Worm (Caenorhabditis elegans) whole organism, late embryonic: ENCODE data around the gene C01G5.3.

ENCODE experiments used
- K02D7.2 ChIP-seq: sonication (generic microtip); optimal IDR thresholded peaks from 2 replicates; lab custom pipeline; 2017; ENCODE audit warnings: mild to moderate bottlenecking, missing genetic modification characterization, missing compliant biosample characterization
- ama-1 ChIP-seq: fragments of 150-350 bp; optimal IDR thresholded peaks from 2 replicates; lab custom pipeline; 2014
- ceh-18 ChIP-seq: sonication (generic microtip); optimal IDR thresholded peaks from 2 replicates; lab custom pipeline; 2016; ENCODE audit warnings: missing genetic modification characterization, missing compliant biosample characterization
- ceh-22 ChIP-seq: sonication (generic microtip); optimal IDR thresholded peaks from 2 replicates; lab custom pipeline; 2017; ENCODE audit warnings: missing biosample characterization, missing genetic modification characterization
- ceh-24 ChIP-seq: sonication (generic microtip); optimal IDR thresholded peaks from 2 replicates; lab custom pipeline; 2016; ENCODE audit warnings: mild to moderate bottlenecking, missing genetic modification characterization, missing compliant biosample characterization
- ceh-31 ChIP-seq: sonication (generic microtip); optimal IDR thresholded peaks from 2 replicates; lab custom pipeline; 2016; ENCODE audit warnings: missing genetic modification characterization, missing compliant biosample characterization
- ceh-9 ChIP-seq: sonication (generic microtip); optimal IDR thresholded peaks from 2 replicates; lab custom pipeline; 2016; ENCODE audit warnings: mild to moderate bottlenecking, missing genetic modification characterization, inconsistent platforms, missing compliant biosample characterization
- dmd-4 ChIP-seq: sonication (generic microtip); optimal IDR thresholded peaks from 2 replicates; lab custom pipeline; 2016; ENCODE audit warnings: borderline replicate concordance, missing genetic modification characterization, missing compliant biosample characterization
- elt-2 ChIP-seq: sonication (generic microtip); optimal IDR thresholded peaks from 2 replicates; lab custom pipeline; 2016; ENCODE audit warnings: missing genetic modification reagents, missing genetic modification characterization, missing compliant biosample characterization
- elt-4 ChIP-seq: sonication (generic microtip); optimal IDR thresholded peaks from 2 replicates; lab custom pipeline; 2016; ENCODE audit warnings: missing genetic modification characterization, missing compliant biosample characterization
- ets-4 ChIP-seq: sonication (generic microtip); optimal IDR thresholded peaks from 2 replicates; lab custom pipeline; 2016; ENCODE audit warnings: missing genetic modification characterization, missing compliant biosample characterization
- fkh-6 ChIP-seq: sonication (generic microtip); optimal IDR thresholded peaks from 2 replicates; lab custom pipeline; 2016; ENCODE audit warnings: missing genetic modification characterization, missing compliant biosample characterization
- gmeb-2 ChIP-seq: sonication (generic microtip); optimal IDR thresholded peaks from 2 replicates; lab custom pipeline; 2016; ENCODE audit warnings: missing genetic modification characterization, inconsistent platforms, missing compliant biosample characterization
- hlh-15 ChIP-seq: sonication (generic microtip); optimal IDR thresholded peaks from 2 replicates; lab custom pipeline; 2016; ENCODE audit warnings: missing genetic modification characterization, missing compliant biosample characterization
- hlh-6 ChIP-seq: sonication (generic microtip); optimal IDR thresholded peaks from 2 replicates; lab custom pipeline; 2016; ENCODE audit warnings: missing genotype, missing genetic modification characterization, missing compliant biosample characterization
- madf-2 ChIP-seq: sonication (generic microtip); optimal IDR thresholded peaks from 2 replicates; lab custom pipeline; 2017; ENCODE audit warnings: missing genetic modification characterization, missing compliant biosample characterization
- mec-3 ChIP-seq: sonication (generic microtip); optimal IDR thresholded peaks from 2 replicates; lab custom pipeline; 2016; ENCODE audit warnings: borderline replicate concordance, missing genetic modification characterization, missing compliant biosample characterization
- nfya-1 ChIP-seq: sonication (generic microtip); optimal IDR thresholded peaks from 2 replicates; lab custom pipeline; 2017; ENCODE audit warnings: missing genetic modification characterization, mild to moderate bottlenecking, missing compliant biosample characterization, antibody characterized with exemption, moderate library complexity
- nhr-11 ChIP-seq: fragments of 150-350 bp; optimal IDR thresholded peaks from 2 replicates; lab custom pipeline; 2014; ENCODE audit warnings: missing biosample characterization, missing genetic modification characterization
- nhr-232 ChIP-seq: sonication (generic microtip); optimal IDR thresholded peaks from 2 replicates; lab custom pipeline; 2016; ENCODE audit warnings: missing genetic modification characterization, missing compliant biosample characterization
- pat-9 ChIP-seq: fragments of 200-800 bp; sonication (Bioruptor generic); optimal IDR thresholded peaks from 2 replicates; lab custom pipeline; 2018; ENCODE audit warnings: mild to moderate bottlenecking, missing genetic modification characterization, moderate library complexity, missing compliant biosample characterization
- pax-1 ChIP-seq: fragments of 150-350 bp; optimal IDR thresholded peaks from 2 replicates; lab custom pipeline; 2014; ENCODE audit warnings: missing biosample characterization, missing genetic modification characterization
- pqm-1 ChIP-seq: sonication (generic microtip); optimal IDR thresholded peaks from 2 replicates; lab custom pipeline; 2016; ENCODE audit warnings: missing genetic modification characterization, missing compliant biosample characterization
- ref-2 ChIP-seq: sonication (generic microtip); optimal IDR thresholded peaks from 2 replicates; lab custom pipeline; 2016; ENCODE audit warnings: missing genetic modification characterization, missing compliant biosample characterization
- rnt-1 ChIP-seq: sonication (generic microtip); optimal IDR thresholded peaks from 2 replicates; lab custom pipeline; 2016; ENCODE audit warnings: missing genetic modification characterization, missing compliant biosample characterization
- sox-2 ChIP-seq: fragments of 200-800 bp; sonication (Bioruptor generic); IDR thresholded peaks from 2 replicates; pipeline ENCODE4 v1.3.6; 2022; ENCODE audit warnings: missing genetic modification reagents, missing genetic modification characterization, missing compliant biosample characterization
- tbx-2 ChIP-seq: sonication (generic microtip); optimal IDR thresholded peaks from 2 replicates; lab custom pipeline; 2016; ENCODE audit warnings: missing genetic modification characterization, missing compliant biosample characterization
- unc-42 ChIP-seq: sonication (generic microtip); optimal IDR thresholded peaks from 2 replicates; lab custom pipeline; 2016; ENCODE audit warnings: missing genotype, missing genetic modification characterization, missing compliant biosample characterization
- ztf-16 ChIP-seq: sonication (generic microtip); optimal IDR thresholded peaks from 2 replicates; lab custom pipeline; 2017; ENCODE audit warnings: missing genetic modification characterization, missing compliant biosample characterization

C01G5.3 gene

DNA sequence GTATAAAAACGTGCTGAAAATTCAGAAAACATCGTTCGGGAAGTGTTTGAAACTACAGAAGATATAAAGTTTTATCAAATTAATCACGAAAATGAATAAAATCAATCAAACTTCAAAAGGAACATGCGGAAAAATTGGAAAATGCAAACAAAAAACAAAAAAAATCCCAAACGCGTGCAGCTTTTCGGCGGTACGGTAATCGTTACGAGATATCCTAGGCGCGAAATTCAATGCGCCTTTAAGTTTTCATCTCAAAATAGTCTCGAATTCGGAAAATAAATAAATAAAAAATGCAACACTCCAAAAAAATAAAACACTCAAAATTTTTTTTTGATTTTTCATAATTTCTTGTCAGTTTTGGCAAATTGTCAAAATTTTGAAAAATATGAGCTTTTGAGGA lies 6.2 kb upstream of the C01G5.3 start:
- TF ChIP-seq gmeb-2 (no peak), nhr-11 (tag; lab: Kevin White, UChicago) (no peak), tbx-2 (no peak), rnt-1 (tag; lab: Kevin White, UChicago) (no peak), pqm-1 (tag; lab: Kevin White, UChicago) (no peak), pax-1 (tag; lab: Kevin White, UChicago) (no peak), pat-9 (no peak)
- TF ChIP-seq, all 69 proteins: peak for 0

DNA sequence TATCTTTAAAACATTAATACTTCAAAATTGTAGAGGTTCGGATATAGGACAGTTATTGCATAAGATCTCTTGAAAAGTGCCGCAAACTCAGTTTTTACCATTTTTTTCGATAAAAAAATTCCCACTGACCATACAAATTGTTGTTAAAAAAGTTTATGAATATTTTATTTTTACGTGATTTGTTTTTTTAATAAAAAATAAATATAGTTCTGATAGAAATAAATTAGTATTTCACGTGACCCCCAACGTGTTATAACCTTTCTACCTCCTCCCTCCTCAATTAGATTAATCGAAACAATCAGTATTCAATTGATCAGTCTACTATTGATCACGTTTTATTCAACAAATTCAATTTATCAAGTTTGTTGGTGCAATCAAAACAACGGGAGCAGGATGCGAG lies 4.6 kb upstream of the C01G5.3 start, which contains the start of gene C01G5.4:
TSS of gene C01G5.4 (plus strand) at position 301 of the 400 bp plus-strand sequence.
- TF ChIP-seq sox-2 (GFP tag; lab: Robert Waterston, UW) (no peak), ceh-22 (tag; lab: Kevin White, UChicago) (no peak), ztf-16 (tag; lab: Kevin White, UChicago) (no peak), ceh-9 (tag; lab: Kevin White, UChicago) (no peak), ceh-18 (tag; lab: Kevin White, UChicago) (no peak), madf-2 (no peak), rnt-1 (tag; lab: Kevin White, UChicago) (no peak), hlh-15 (no peak), ref-2 (tag; lab: Kevin White, UChicago) (no peak)
- TF ChIP-seq, all 69 proteins: peak for 0

- TF ChIP-seq ceh-31 (tag; lab: Kevin White, UChicago) (peak; percentile 17), nhr-232 (no peak)
Measured at ce11 chrIV:6541435-6541834, 5.4 kb downstream of the C01G5.3 start, which contains the start of gene C01G5.25. C01G5.25 (plus strand) TSS chrIV:6541684.

DNA sequence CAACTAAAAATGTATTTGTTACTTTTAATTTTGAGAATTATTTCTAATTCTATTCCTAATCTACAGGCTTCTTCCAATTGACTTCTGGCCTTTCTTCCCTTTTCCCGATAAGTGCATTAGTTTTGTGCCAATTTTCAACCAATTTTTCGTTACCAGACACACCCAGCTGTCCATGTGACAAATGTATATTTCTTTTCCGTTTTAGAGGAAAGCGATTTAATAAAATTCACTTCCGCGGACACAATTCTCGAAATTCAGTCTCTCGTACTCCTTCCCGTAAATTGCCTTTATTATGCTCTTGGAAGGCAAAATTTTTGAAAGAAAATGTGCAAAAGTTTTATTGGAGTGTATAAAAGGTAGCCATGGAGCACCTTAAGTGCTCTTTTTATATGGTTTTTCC lies 7.0 kb downstream of the C01G5.3 start:
- TF ChIP-seq ceh-24 (tag; lab: Kevin White, UChicago) (no peak), unc-42 (peak; percentile 82), dmd-4 (no peak), elt-4 (no peak), hlh-15 (no peak), K02D7.2 (tag; lab: Kevin White, UChicago) (no peak)
- TF ChIP-seq, all 69 proteins: peak for 1

DNA sequence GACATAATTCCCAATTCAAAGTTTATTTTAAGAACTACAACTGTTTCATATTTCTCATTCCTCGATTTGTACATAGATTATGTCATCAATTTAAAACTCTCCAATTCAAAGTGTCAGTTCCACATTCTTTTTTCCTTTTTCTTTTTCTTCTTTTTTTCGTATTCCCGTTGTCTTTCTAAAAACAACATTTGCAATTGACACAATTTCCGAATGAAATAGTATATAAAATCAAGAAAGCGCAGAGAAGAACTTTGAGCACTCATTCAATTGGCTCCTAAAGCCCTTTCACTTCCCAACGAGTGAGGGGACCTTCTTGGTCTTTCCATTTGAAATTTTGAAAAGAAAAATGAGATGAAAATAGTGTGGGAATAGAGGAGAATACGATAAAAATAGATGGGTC lies 11.4 kb downstream of the C01G5.3 start:
- TF ChIP-seq unc-42 = peak; percentile 27
- no peak for TF ChIP-seq hlh-15
- TF ChIP-seq, all 69 proteins: peak for 1

DNA sequence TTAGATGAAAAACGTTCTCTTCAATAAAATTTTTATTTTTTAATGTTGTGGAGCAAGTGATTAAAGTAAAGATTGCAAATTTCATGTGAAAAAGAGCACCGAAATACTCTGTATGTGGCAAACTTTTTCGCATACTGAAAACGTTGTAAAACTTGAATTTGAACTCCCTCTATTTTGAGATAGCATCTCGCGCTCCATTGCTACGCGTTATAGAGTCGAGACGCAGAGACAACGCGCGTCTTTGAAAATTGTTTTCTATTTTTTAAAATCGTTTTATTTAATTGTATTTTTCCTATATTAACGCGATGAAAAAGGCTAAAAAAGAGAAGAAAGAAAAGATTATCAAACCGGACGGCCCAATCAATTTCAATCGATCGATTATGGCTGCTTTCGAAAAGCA lies 12.6 kb downstream of the C01G5.3 start, which contains the start of gene fan-1:
TSS of gene fan-1 (plus strand) at position 78 of the 400 bp plus-strand sequence.
- TF ChIP-seq ets-4 (tag; lab: Kevin White, UChicago) = peak; percentile 8
- no peak for TF ChIP-seq fkh-6
- TF ChIP-seq nfya-1 = peak; percentile 26

ce11 chrIV:6552036-6552435 lies 16.0 kb downstream of the C01G5.3 start:
- no peak for TF ChIP-seq mec-3 (tag; lab: Kevin White, UChicago)

DNA sequence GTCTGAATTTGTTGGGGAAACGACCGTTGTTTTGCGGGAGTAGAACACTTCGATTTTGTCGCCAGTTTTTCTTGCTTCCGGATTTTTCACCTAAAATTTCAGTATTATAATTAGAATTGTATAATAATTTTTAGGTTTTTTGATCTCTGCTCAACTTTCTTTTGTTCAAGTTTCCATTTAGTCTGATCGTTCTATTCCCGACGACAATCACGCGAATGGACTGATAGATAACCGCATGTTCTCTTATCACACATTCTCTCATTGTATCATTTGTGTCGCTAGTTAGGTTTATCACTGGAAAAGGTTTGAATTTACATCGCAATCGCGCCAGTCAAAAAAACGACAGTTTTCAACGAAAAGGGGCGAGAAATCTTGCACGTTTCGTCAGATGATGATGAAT lies 18.9 kb downstream of the C01G5.3 start:
- TF ChIP-seq sox-2 (GFP tag; lab: Robert Waterston, UW) (no peak), ama-1 (lab: Kevin White, UChicago) (no peak), elt-2 (tag; lab: Kevin White, UChicago) (peak; percentile 86), hlh-6 (no peak), pqm-1 (tag; lab: Kevin White, UChicago) (no peak)
